Worm (Caenorhabditis elegans) whole organism, young adult: Measurements from ENCODE around the gene brc-2.

Source experiments
- B0035.1 ChIP-seq: sonication (generic microtip); optimal IDR thresholded peaks from 2 replicates; lab custom pipeline; 2016; ENCODE audit warnings: missing genetic modification characterization, mild to moderate bottlenecking, missing compliant biosample characterization, missing genotype, missing genetic modification reagents
- B0261.1 ChIP-seq: sonication (generic microtip); optimal IDR thresholded peaks from 2 replicates; lab custom pipeline; 2016; ENCODE audit warnings: mild to moderate bottlenecking, missing genetic modification characterization, moderate library complexity, missing compliant biosample characterization
- F57C9.4 ChIP-seq: sonication (generic microtip); optimal IDR thresholded peaks from 2 replicates; lab custom pipeline; 2017; ENCODE audit warnings: mild to moderate bottlenecking, missing genetic modification characterization, missing compliant biosample characterization
- K12H6.12 ChIP-seq: fragments of 200-800 bp; sonication (Bioruptor generic); optimal IDR thresholded peaks from 2 replicates; lab custom pipeline; 2018; ENCODE audit warnings: mild to moderate bottlenecking, missing genetic modification characterization, missing compliant biosample characterization
- T07F8.4 ChIP-seq: sonication (generic microtip); optimal IDR thresholded peaks from 2 replicates; lab custom pipeline; 2016; ENCODE audit warnings: mild to moderate bottlenecking, missing genetic modification characterization, moderate library complexity, missing compliant biosample characterization
- Y79H2A.3 ChIP-seq: fragments of 200-800 bp; sonication (Bioruptor generic); conservative IDR thresholded peaks from 2 replicates; pipeline ENCODE4 v1.3.6; 2022; ENCODE audit warnings: missing genetic modification reagents, missing genetic modification characterization, missing compliant biosample characterization
- aptf-3 ChIP-seq: fragments of 200-800 bp; sonication (Bioruptor generic); IDR thresholded peaks from 2 replicates; pipeline ENCODE4 v1.3.6; 2022; ENCODE audit warnings: missing genetic modification characterization, missing compliant biosample characterization
- attf-6 ChIP-seq: fragments of 200-800 bp; sonication (Bioruptor generic); IDR thresholded peaks from 2 replicates; pipeline ENCODE4 v1.3.6; 2022; ENCODE audit warnings: missing genetic modification reagents, missing genetic modification characterization, missing compliant biosample characterization
- bed-2 ChIP-seq: fragments of 200-800 bp; sonication (Bioruptor generic); IDR thresholded peaks from 2 replicates; pipeline ENCODE4 v1.3.6; 2022; ENCODE audit warnings: missing genetic modification reagents, missing genetic modification characterization, missing compliant biosample characterization
- ceh-40 ChIP-seq: fragments of 200-800 bp; sonication (Bioruptor generic); IDR thresholded peaks from 2 replicates; pipeline ENCODE4 v1.3.6; 2022; ENCODE audit warnings: missing genetic modification characterization, missing compliant biosample characterization
- ceh-79 ChIP-seq: sonication (generic microtip); optimal IDR thresholded peaks from 2 replicates; lab custom pipeline; 2017; ENCODE audit warnings: mild to moderate bottlenecking, missing genetic modification characterization, missing compliant biosample characterization
- egl-18 ChIP-seq: fragments of 200-800 bp; sonication (Bioruptor generic); IDR thresholded peaks from 2 replicates; pipeline ENCODE4 v1.3.6; 2022; ENCODE audit warnings: missing genetic modification reagents, missing genetic modification characterization, missing compliant biosample characterization
- egl-44 ChIP-seq: fragments of 200-800 bp; sonication (Bioruptor generic); IDR thresholded peaks from 2 replicates; pipeline ENCODE4 v1.3.6; 2022; ENCODE audit warnings: missing genetic modification reagents, missing genetic modification characterization, missing compliant biosample characterization
- hlh-12 ChIP-seq: sonication (generic microtip); optimal IDR thresholded peaks from 2 replicates; lab custom pipeline; 2016; ENCODE audit warnings: missing genetic modification characterization, missing compliant biosample characterization
- hmg-1.2 ChIP-seq: fragments of 200-800 bp; sonication (Bioruptor generic); IDR thresholded peaks from 2 replicates; pipeline ENCODE4 v1.3.6; 2022; ENCODE audit warnings: missing genetic modification reagents, missing genetic modification characterization, missing compliant biosample characterization
- hmg-20 ChIP-seq: fragments of 200-800 bp; sonication (Bioruptor generic); IDR thresholded peaks from 2 replicates; pipeline ENCODE4 v1.3.6; 2022; ENCODE audit warnings: missing genetic modification reagents, missing genetic modification characterization, missing compliant biosample characterization
- hrde-1 ChIP-seq: sonication (generic microtip); optimal IDR thresholded peaks from 2 replicates; lab custom pipeline; 2016; ENCODE audit warnings: missing genetic modification characterization, mild to moderate bottlenecking, missing compliant biosample characterization, moderate library complexity, missing genotype, missing genetic modification reagents, borderline replicate concordance
- lag-1 ChIP-seq: fragments of 200-800 bp; sonication (Bioruptor generic); IDR thresholded peaks from 2 replicates; pipeline ENCODE4 v1.3.6; 2022; ENCODE audit warnings: missing genetic modification reagents, missing genetic modification characterization, missing compliant biosample characterization
- let-526 ChIP-seq: fragments of 200-800 bp; sonication (Bioruptor generic); IDR thresholded peaks from 2 replicates; pipeline ENCODE4 v1.3.6; 2022; ENCODE audit warnings: missing genetic modification reagents, missing genetic modification characterization, missing compliant biosample characterization
- lin-26 ChIP-seq: fragments of 200-800 bp; sonication (Bioruptor generic); IDR thresholded peaks from 2 replicates; pipeline ENCODE4 v1.3.6; 2022; ENCODE audit warnings: missing genetic modification reagents, missing genetic modification characterization, missing compliant biosample characterization
- lin-35 ChIP-seq, 3 experiments: fragments of 150-350 bp in 2 of 3; sonication (generic microtip) in 1 of 3; optimal IDR thresholded peaks; 2 replicates each; lab custom pipeline; 2014 to 2018; ENCODE audit warnings: missing biosample characterization in 3 of 3, missing genetic modification characterization in 3 of 3, missing genetic modification reagents in 3 of 3
- lin-40 ChIP-seq: sonication (generic microtip); optimal IDR thresholded peaks from 2 replicates; lab custom pipeline; 2016; ENCODE audit warnings: missing genetic modification characterization, mild to moderate bottlenecking, missing compliant biosample characterization, missing genotype, missing genetic modification reagents
- lir-1 ChIP-seq: fragments of 200-800 bp; sonication (Bioruptor generic); conservative IDR thresholded peaks from 2 replicates; pipeline ENCODE4 v1.3.6; 2022; ENCODE audit warnings: missing genetic modification reagents, missing genetic modification characterization, missing compliant biosample characterization
- lsl-1 ChIP-seq: fragments of 200-800 bp; sonication (Bioruptor generic); optimal IDR thresholded peaks from 2 replicates; lab custom pipeline; 2018; ENCODE audit warnings: mild to moderate bottlenecking, missing genetic modification characterization, moderate library complexity, missing compliant biosample characterization
- madf-8 ChIP-seq: fragments of 200-800 bp; sonication (Bioruptor generic); conservative IDR thresholded peaks from 2 replicates; pipeline ENCODE4 v1.3.6; 2022; ENCODE audit warnings: missing genetic modification reagents, missing genetic modification characterization, missing compliant biosample characterization
- mcd-1 ChIP-seq: fragments of 200-800 bp; sonication (Bioruptor generic); IDR thresholded peaks from 2 replicates; pipeline ENCODE4 v1.3.6; 2022; ENCODE audit warnings: missing genetic modification reagents, missing genetic modification characterization, missing compliant biosample characterization
- mel-28 ChIP-seq: sonication (generic microtip); optimal IDR thresholded peaks from 2 replicates; lab custom pipeline; 2016; ENCODE audit warnings: borderline replicate concordance, mild to moderate bottlenecking, missing genetic modification characterization, missing compliant biosample characterization
- mxl-1 ChIP-seq: sonication (generic microtip); optimal IDR thresholded peaks from 2 replicates; lab custom pipeline; 2016; ENCODE audit warnings: missing genetic modification characterization, missing compliant biosample characterization
- nfya-1 ChIP-seq: sonication (generic microtip); optimal IDR thresholded peaks from 2 replicates; lab custom pipeline; 2017; ENCODE audit warnings: antibody characterized with exemption, missing compliant biosample characterization, missing genetic modification characterization, borderline replicate concordance; ENCODE audit not compliant: insufficient read depth
- nfya-2 ChIP-seq: fragments of 200-800 bp; sonication (Bioruptor generic); IDR thresholded peaks from 2 replicates; pipeline ENCODE4 v1.3.6; 2022; ENCODE audit warnings: missing genetic modification reagents, missing genetic modification characterization, missing compliant biosample characterization
- nfyb-1 ChIP-seq: fragments of 200-800 bp; sonication (Bioruptor generic); IDR thresholded peaks from 2 replicates; pipeline ENCODE4 v1.3.6; 2022; ENCODE audit warnings: missing genetic modification reagents, missing genetic modification characterization, missing compliant biosample characterization
- nhr-179 ChIP-seq: sonication (generic microtip); optimal IDR thresholded peaks from 2 replicates; lab custom pipeline; 2016; ENCODE audit warnings: mild to moderate bottlenecking, missing genetic modification characterization, missing compliant biosample characterization
- nhr-27 ChIP-seq: fragments of 200-800 bp; sonication (Bioruptor generic); optimal IDR thresholded peaks from 2 replicates; lab custom pipeline; 2018; ENCODE audit warnings: mild to moderate bottlenecking, missing genetic modification characterization, moderate library complexity, missing compliant biosample characterization
- pbrm-1 ChIP-seq: fragments of 200-800 bp; sonication (Bioruptor generic); IDR thresholded peaks from 2 replicates; pipeline ENCODE4 v1.3.6; 2022; ENCODE audit warnings: missing genetic modification reagents, missing genetic modification characterization, missing compliant biosample characterization
- snpc-1.3 ChIP-seq: sonication (generic microtip); optimal IDR thresholded peaks from 2 replicates; lab custom pipeline; 2017; ENCODE audit warnings: missing genetic modification characterization, mild to moderate bottlenecking, missing compliant biosample characterization, antibody characterized with exemption, moderate library complexity, missing genotype, missing genetic modification reagents; ENCODE audit not compliant: insufficient read depth
- snpc-3.4 ChIP-seq: sonication (generic microtip); optimal IDR thresholded peaks from 2 replicates; lab custom pipeline; 2017; ENCODE audit warnings: missing genetic modification characterization, mild to moderate bottlenecking, missing compliant biosample characterization, antibody characterized with exemption, moderate library complexity, missing genotype, missing genetic modification reagents
- tbp1 ChIP-seq: fragments of 200-800 bp; sonication (Bioruptor generic); optimal IDR thresholded peaks from 2 replicates; lab custom pipeline; 2018; ENCODE audit warnings: mild to moderate bottlenecking, missing genetic modification characterization, missing compliant biosample characterization
- tlf-1 ChIP-seq: fragments of 200-800 bp; sonication (Bioruptor generic); optimal IDR thresholded peaks from 2 replicates; lab custom pipeline; 2018; ENCODE audit warnings: mild to moderate bottlenecking, missing genetic modification characterization, missing compliant biosample characterization
- unc-130 ChIP-seq: sonication (generic microtip); optimal IDR thresholded peaks from 2 replicates; lab custom pipeline; 2016; ENCODE audit warnings: missing genetic modification reagents, missing genetic modification characterization, missing compliant biosample characterization
- ztf-18 ChIP-seq: sonication (generic microtip); optimal IDR thresholded peaks from 2 replicates; lab custom pipeline; 2016; ENCODE audit warnings: missing genotype, mild to moderate bottlenecking, missing genetic modification characterization, missing compliant biosample characterization
- ztf-25 ChIP-seq: fragments of 200-800 bp; sonication (Bioruptor generic); IDR thresholded peaks from 2 replicates; pipeline ENCODE4 v1.3.6; 2022; ENCODE audit warnings: missing genetic modification reagents, missing genetic modification characterization, missing compliant biosample characterization
- ztf-26 ChIP-seq: sonication (generic microtip); optimal IDR thresholded peaks from 2 replicates; lab custom pipeline; 2017; ENCODE audit warnings: missing genetic modification characterization, missing compliant biosample characterization
- ztf-28 ChIP-seq: fragments of 200-800 bp; sonication (Bioruptor generic); IDR thresholded peaks from 2 replicates; pipeline ENCODE4 v1.3.6; 2022; ENCODE audit warnings: missing genetic modification reagents, missing genetic modification characterization, missing compliant biosample characterization

brc-2 gene

DNA sequence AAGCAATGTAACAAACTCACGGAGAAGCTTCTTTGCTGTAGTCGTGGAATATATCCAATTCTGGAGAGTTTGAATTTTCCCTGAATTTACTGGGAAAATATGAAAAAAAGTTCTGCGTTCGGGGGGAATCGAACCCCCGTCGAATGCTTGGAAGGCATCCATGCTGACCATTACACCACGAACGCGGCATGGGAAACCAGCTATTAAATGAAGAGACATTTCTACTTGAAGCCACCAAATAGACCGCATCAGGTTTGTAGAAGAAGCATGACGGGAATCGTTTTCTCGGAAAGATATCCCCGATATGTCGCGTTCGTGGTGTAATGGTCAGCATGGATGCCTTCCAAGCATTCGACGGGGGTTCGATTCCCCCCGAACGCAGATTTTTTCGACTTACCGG is 14.4 kb downstream of the brc-2 start (continued):
- no peak for TF ChIP-seq aptf-3 (GFP tag; lab: Robert Waterston, UW)
- no peak for TF ChIP-seq Y79H2A.3 (GFP tag; lab: Robert Waterston, UW)
- TF ChIP-seq hmg-20: no peak
- no peak for TF ChIP-seq nhr-27 (tag; lab: Kevin White, UChicago)
- TF ChIP-seq let-526: peak; percentile 53; the same call in 1 of the 2 replicates
- peak; percentile 20 for TF ChIP-seq lsl-1 (GFP tag; lab: Kevin White, UChicago)
- TF ChIP-seq pbrm-1 (GFP tag; lab: Robert Waterston, UW): 0 out of 2 replicates have a peak, but pooled peaks have one; percentile 50
- TF ChIP-seq mel-28 (tag; lab: Kevin White, UChicago): no peak
- 0 out of 2 replicates have a peak, but pooled peaks have one; percentile 83 for TF ChIP-seq egl-44 (GFP tag; lab: Robert Waterston, UW)
- peak; percentile 13 for TF ChIP-seq snpc-1.3 (tag; lab: Kevin White, UChicago)
- no peak for TF ChIP-seq ztf-28 (GFP tag; lab: Robert Waterston, UW)
- TF ChIP-seq snpc-3.4: peak; percentile 8
- TF ChIP-seq lag-1 (GFP tag; lab: Robert Waterston, UW): no peak
- peak; percentile 21 for TF ChIP-seq T07F8.4 (tag; lab: Kevin White, UChicago)
- peak; percentile 53; the same call in 1 of the 2 replicates for TF ChIP-seq attf-6 (GFP tag; lab: Robert Waterston, UW)
- peak; percentile 13 for TF ChIP-seq K12H6.12
- TF ChIP-seq ztf-18 (tag; lab: Kevin White, UChicago): peak; percentile 44
- no peak for TF ChIP-seq egl-18 (GFP tag; lab: Robert Waterston, UW)
- peak; percentile 81 for TF ChIP-seq lin-26
- TF ChIP-seq hlh-12 (tag; lab: Kevin White, UChicago): no peak
- no peak for TF ChIP-seq nfya-1
- no peak for TF ChIP-seq nhr-179 (tag; lab: Kevin White, UChicago)
- TF ChIP-seq mxl-1: peak; percentile 9
- no peak for TF ChIP-seq F57C9.4 (tag; lab: Kevin White, UChicago)
- TF ChIP-seq unc-130 (GFP tag; lab: Kevin White, UChicago): no peak
- no peak for TF ChIP-seq bed-2
- no peak for TF ChIP-seq nfya-2 (GFP tag; lab: Robert Waterston, UW)
- no peak for TF ChIP-seq B0035.1
- TF ChIP-seq B0261.1 (tag; lab: Kevin White, UChicago): peak; percentile 74
- no peak for TF ChIP-seq ceh-40 (GFP tag; lab: Robert Waterston, UW)
- peak in 1 of 3 experiments; percentile 40 for TF ChIP-seq lin-35 (GFP tag; optimal IDR thresholded peaks at IDR 0.05; lab: Kevin White, UChicago)
- TF ChIP-seq ceh-79 (tag; lab: Kevin White, UChicago): no peak
- 0 out of 2 replicates have a peak, but pooled peaks have one; percentile 7 for TF ChIP-seq ztf-25 (GFP tag; lab: Robert Waterston, UW)
- no peak for TF ChIP-seq madf-8
- no peak for TF ChIP-seq lir-1 (GFP tag; lab: Robert Waterston, UW)
- TF ChIP-seq hmg-1.2: peak; percentile 59
- peak; percentile 54 for TF ChIP-seq lin-40
- TF ChIP-seq ztf-26 (tag; lab: Kevin White, UChicago): peak; percentile 26
- TF ChIP-seq mcd-1 (GFP tag; lab: Robert Waterston, UW): peak; percentile 43; the same call in 1 of the 2 replicates
- TF ChIP-seq hrde-1 (tag; lab: Kevin White, UChicago): peak; percentile 21
- peak; percentile 91 for TF ChIP-seq tbp1 (GFP tag; lab: Kevin White, UChicago)
- TF ChIP-seq nfyb-1: peak; percentile 67; the same call in 1 of the 2 replicates
- no peak for TF ChIP-seq tlf-1 (GFP tag; lab: Kevin White, UChicago)
